Worm (Caenorhabditis elegans): Measurements from ENCODE around the gene F37A4.6.

ce11 chrIII:6680963-6681362, 24.7 kb upstream of the F37A4.6 start:
- TF ChIP-seq T22C8.4 (GFP tag; IDR thresholded peaks at IDR 0.05): no peak
- TF ChIP-seq ztf-23 (GFP tag; IDR thresholded peaks at IDR 0.05): no peak
- TF ChIP-seq flt-1 (GFP tag; IDR thresholded peaks at IDR 0.05): no peak
- no peak for TF ChIP-seq ref-1 (GFP tag; conservative IDR thresholded peaks at IDR 0.05)
- no peak for TF ChIP-seq med-1 (GFP tag; optimal IDR thresholded peaks at IDR 0.05; ENCODE audit: insufficient read depth)
- TF ChIP-seq ztf-29 (GFP tag; IDR thresholded peaks at IDR 0.05): no peak
